Worm (Caenorhabditis elegans) whole organism, L4 larva: ENCODE results near the gene grl-18.

Source experiments
- D1046.2 ChIP-seq: fragments of 200-800 bp; sonication (Bioruptor generic); IDR thresholded peaks from 2 replicates; pipeline ENCODE4 v1.3.6; 2022; ENCODE audit warnings: missing genetic modification characterization, missing compliant biosample characterization
- F49E8.2 ChIP-seq: sonication (generic microtip); optimal IDR thresholded peaks from 2 replicates; lab custom pipeline; 2016; ENCODE audit warnings: missing compliant biosample characterization, mild to moderate bottlenecking, missing genetic modification characterization, borderline replicate concordance
- T20F7.1 ChIP-seq: fragments of 200-800 bp; sonication (Bioruptor generic); optimal IDR thresholded peaks from 2 replicates; lab custom pipeline; 2018; ENCODE audit warnings: mild to moderate bottlenecking, missing genetic modification characterization, missing compliant biosample characterization
- T26A8.4 ChIP-seq: fragments of 200-800 bp; sonication (Bioruptor generic); IDR thresholded peaks from 2 replicates; pipeline ENCODE4 v1.3.6; 2022; ENCODE audit warnings: missing genetic modification characterization, missing compliant biosample characterization
- Y105C5A.15 ChIP-seq: fragments of 200-800 bp; sonication (Bioruptor generic); IDR thresholded peaks from 2 replicates; pipeline ENCODE4 v1.3.6; 2022; ENCODE audit warnings: missing genetic modification characterization, missing compliant biosample characterization
- Y48G9A.11 ChIP-seq: fragments of 200-800 bp; sonication (Bioruptor generic); IDR thresholded peaks from 2 replicates; pipeline ENCODE4 v1.3.6; 2022; ENCODE audit warnings: missing genetic modification reagents, missing genetic modification characterization, missing compliant biosample characterization
- aha-1 ChIP-seq: fragments of 150-350 bp; peaks from one replicate; lab custom pipeline; 2014; ENCODE audit warnings: missing biosample characterization, missing genetic modification characterization
- aly-2 ChIP-seq: sonication (generic microtip); optimal IDR thresholded peaks from 2 replicates; lab custom pipeline; 2018; ENCODE audit warnings: missing biosample characterization, missing genetic modification characterization
- ceh-20 ChIP-seq: fragments of 200-800 bp; sonication (Bioruptor generic); IDR thresholded peaks from 2 replicates; pipeline ENCODE4 v1.3.6; 2022; ENCODE audit warnings: missing genetic modification reagents, missing genetic modification characterization, missing compliant biosample characterization
- ceh-32 ChIP-seq: sonication (generic microtip); optimal IDR thresholded peaks from 2 replicates; lab custom pipeline; 2016; ENCODE audit warnings: mild to moderate bottlenecking, missing genetic modification characterization, missing compliant biosample characterization; ENCODE audit not compliant: poor library complexity
- ceh-44 ChIP-seq: fragments of 200-800 bp; sonication (Bioruptor generic); IDR thresholded peaks from 2 replicates; pipeline ENCODE4 v1.3.6; 2022; ENCODE audit warnings: missing genetic modification reagents, missing genetic modification characterization, missing compliant biosample characterization
- cey-2 ChIP-seq: sonication (generic microtip); optimal IDR thresholded peaks from 3 replicates; lab custom pipeline; 2017; ENCODE audit warnings: missing genetic modification characterization, mild to moderate bottlenecking, missing compliant biosample characterization, antibody characterized with exemption, borderline replicate concordance; ENCODE audit not compliant: insufficient read depth
- ctbp-1 ChIP-seq: fragments of 200-800 bp; sonication (Bioruptor generic); IDR thresholded peaks from 2 replicates; pipeline ENCODE4 v1.3.6; 2022; ENCODE audit warnings: missing genetic modification reagents, missing genetic modification characterization, missing compliant biosample characterization
- daf-16 ChIP-seq, 3 experiments: sonication (generic microtip); optimal IDR thresholded peaks; 2 replicates each; lab custom pipeline; 2016 to 2017; ENCODE audit warnings: missing genetic modification characterization in 3 of 3, missing genetic modification reagents in 3 of 3, mild to moderate bottlenecking in 2 of 3, missing compliant biosample characterization in 2 of 3, missing biosample characterization in 1 of 3, moderate library complexity in 1 of 3
- dmd-8 ChIP-seq: fragments of 200-800 bp; sonication (Bioruptor generic); IDR thresholded peaks from 2 replicates; pipeline ENCODE4 v1.3.6; 2022; ENCODE audit warnings: missing genetic modification characterization, missing compliant biosample characterization
- dpl-1 ChIP-seq: fragments of 150-350 bp; optimal IDR thresholded peaks from 2 replicates; lab custom pipeline; 2014; ENCODE audit warnings: missing biosample characterization, missing genetic modification reagents, missing genetic modification characterization
- hlh-11 ChIP-seq: fragments of 200-800 bp; sonication (Bioruptor generic); optimal IDR thresholded peaks from 2 replicates; lab custom pipeline; 2018; ENCODE audit warnings: mild to moderate bottlenecking, missing genetic modification characterization, missing compliant biosample characterization
- hmg-1.1 ChIP-seq: fragments of 200-800 bp; sonication (Bioruptor generic); IDR thresholded peaks from 2 replicates; pipeline ENCODE4 v1.3.6; 2022; ENCODE audit warnings: missing genetic modification reagents, missing genetic modification characterization, missing compliant biosample characterization
- lin-13 ChIP-seq: fragments of 150-350 bp; optimal IDR thresholded peaks from 2 replicates; lab custom pipeline; 2014; ENCODE audit warnings: missing biosample characterization, missing genetic modification reagents, missing genetic modification characterization
- lin-15B ChIP-seq: fragments of 150-350 bp; sonication (generic microtip); optimal IDR thresholded peaks from 3 replicates; lab custom pipeline; 2014; ENCODE audit warnings: missing biosample characterization, missing genetic modification characterization
- lin-29 ChIP-seq: fragments of 200-800 bp; sonication (Bioruptor generic); IDR thresholded peaks from 2 replicates; pipeline ENCODE4 v1.3.6; 2022; ENCODE audit warnings: missing genetic modification reagents, missing genetic modification characterization, missing compliant biosample characterization
- lsy-2 ChIP-seq, 2 experiments: fragments of 150-350 bp in 1 of 2; sonication (generic microtip) in 1 of 2; optimal IDR thresholded peaks; 2 replicates each; lab custom pipeline; 2014 to 2017; ENCODE audit warnings: missing biosample characterization in 2 of 2, missing genetic modification characterization in 2 of 2
- madf-9 ChIP-seq: fragments of 200-800 bp; sonication (Bioruptor generic); conservative IDR thresholded peaks from 2 replicates; pipeline ENCODE4 v1.3.6; 2022; ENCODE audit warnings: missing genetic modification reagents, missing genetic modification characterization, missing compliant biosample characterization
- mxl-3 ChIP-seq: fragments of 200-800 bp; sonication (Bioruptor generic); optimal IDR thresholded peaks from 2 replicates; lab custom pipeline; 2018; ENCODE audit warnings: mild to moderate bottlenecking, missing genetic modification characterization, missing compliant biosample characterization
- nhr-10 ChIP-seq: fragments of 150-350 bp; optimal IDR thresholded peaks from 2 replicates; lab custom pipeline; 2014; ENCODE audit warnings: missing biosample characterization, missing genetic modification characterization
- nhr-25 ChIP-seq: sonication (generic microtip); optimal IDR thresholded peaks from 2 replicates; lab custom pipeline; 2017; ENCODE audit warnings: missing genetic modification characterization, mild to moderate bottlenecking, missing compliant biosample characterization, antibody characterized with exemption, moderate library complexity, borderline replicate concordance; ENCODE audit not compliant: insufficient read depth
- nhr-28 ChIP-seq: fragments of 150-350 bp; optimal IDR thresholded peaks from 2 replicates; lab custom pipeline; 2014; ENCODE audit warnings: missing biosample characterization, missing genetic modification characterization
- nhr-41 ChIP-seq: fragments of 200-800 bp; sonication (Bioruptor generic); IDR thresholded peaks from 2 replicates; pipeline ENCODE4 v1.3.6; 2022; ENCODE audit warnings: missing genetic modification reagents, missing genetic modification characterization, missing compliant biosample characterization
- nhr-6 ChIP-seq: fragments of 150-350 bp; optimal IDR thresholded peaks from 2 replicates; lab custom pipeline; 2014; ENCODE audit warnings: missing biosample characterization, missing genetic modification characterization
- nhr-76 ChIP-seq: fragments of 150-350 bp; optimal IDR thresholded peaks from 2 replicates; lab custom pipeline; 2014; ENCODE audit warnings: missing biosample characterization, missing genetic modification characterization
- nhr-77 ChIP-seq: fragments of 150-350 bp; optimal IDR thresholded peaks from 2 replicates; lab custom pipeline; 2014; ENCODE audit warnings: missing biosample characterization, missing genetic modification characterization
- php-3 ChIP-seq: fragments of 200-800 bp; sonication (Bioruptor generic); IDR thresholded peaks from 2 replicates; pipeline ENCODE4 v1.3.6; 2022; ENCODE audit warnings: missing genetic modification reagents, missing genetic modification characterization, missing compliant biosample characterization
- pqm-1 ChIP-seq: sonication (generic microtip); optimal IDR thresholded peaks from 2 replicates; lab custom pipeline; 2017; ENCODE audit warnings: missing biosample characterization, missing genetic modification characterization
- snpc-1.2 ChIP-seq: fragments of 200-800 bp; sonication (Bioruptor generic); IDR thresholded peaks from 2 replicates; pipeline ENCODE4 v1.3.6; 2022; ENCODE audit warnings: missing genetic modification reagents, missing genetic modification characterization, missing compliant biosample characterization
- snpc-4 ChIP-seq: fragments of 150-350 bp; optimal IDR thresholded peaks from 2 replicates; lab custom pipeline; 2014; ENCODE audit warnings: missing biosample characterization, missing genetic modification characterization
- spr-3 ChIP-seq: fragments of 200-800 bp; sonication (Bioruptor generic); optimal IDR thresholded peaks from 2 replicates; lab custom pipeline; 2018; ENCODE audit warnings: mild to moderate bottlenecking, missing genetic modification characterization, missing compliant biosample characterization
- unc-39 ChIP-seq: sonication (generic microtip); optimal IDR thresholded peaks from 2 replicates; lab custom pipeline; 2017; ENCODE audit warnings: missing biosample characterization, missing genetic modification characterization
- unc-62 ChIP-seq, 3 experiments: fragments of 150-350 bp in 1 of 3; sonication (generic microtip); optimal IDR thresholded peaks in 2 of 3; peaks in 1 of 3; 1 replicate in 1 of 3; 2 replicates in 2 of 3; lab custom pipeline; 2014 to 2017; ENCODE audit warnings: missing biosample characterization in 3 of 3, missing genetic modification characterization in 3 of 3, missing genetic modification reagents in 3 of 3, missing genotype in 1 of 3
- vab-7 ChIP-seq: fragments of 200-800 bp; sonication (Bioruptor generic); IDR thresholded peaks from 2 replicates; pipeline ENCODE4 v1.3.6; 2022; ENCODE audit warnings: missing genetic modification reagents, missing genetic modification characterization, missing compliant biosample characterization
- ztf-11 ChIP-seq: fragments of 150-350 bp; optimal IDR thresholded peaks from 2 replicates; lab custom pipeline; 2014; ENCODE audit warnings: missing biosample characterization, missing genetic modification characterization

Gene grl-18

DNA sequence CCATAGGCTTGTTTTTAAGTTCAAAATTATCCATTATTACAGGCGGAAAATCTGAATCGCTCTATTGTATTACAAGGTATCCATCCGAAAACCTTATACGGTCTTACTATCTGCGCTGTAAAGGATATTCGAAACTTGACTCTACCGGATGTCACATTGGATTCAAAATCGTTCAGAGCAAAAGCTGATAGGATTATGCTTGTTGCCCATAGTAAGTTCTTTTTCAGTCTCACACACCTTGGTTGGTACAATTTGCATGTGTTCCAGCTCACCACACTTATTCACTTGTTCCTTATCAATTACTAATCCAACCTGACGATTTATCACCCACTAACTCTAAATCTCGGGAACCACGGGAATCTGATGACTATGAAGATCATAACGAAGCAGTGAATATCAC is 39.0 kb upstream of the grl-18 start:
- TF ChIP-seq unc-62 (GFP tag; optimal IDR thresholded peaks at IDR 0.05 in 1 of 2; lab: Kevin White, UChicago) (peak in 1 of 2 experiments; percentile 92), unc-62 (tag; optimal IDR thresholded peaks at IDR 0.05; lab: Kevin White, UChicago) (no peak), dmd-8 (GFP tag; lab: Robert Waterston, UW) (no peak)

DNA sequence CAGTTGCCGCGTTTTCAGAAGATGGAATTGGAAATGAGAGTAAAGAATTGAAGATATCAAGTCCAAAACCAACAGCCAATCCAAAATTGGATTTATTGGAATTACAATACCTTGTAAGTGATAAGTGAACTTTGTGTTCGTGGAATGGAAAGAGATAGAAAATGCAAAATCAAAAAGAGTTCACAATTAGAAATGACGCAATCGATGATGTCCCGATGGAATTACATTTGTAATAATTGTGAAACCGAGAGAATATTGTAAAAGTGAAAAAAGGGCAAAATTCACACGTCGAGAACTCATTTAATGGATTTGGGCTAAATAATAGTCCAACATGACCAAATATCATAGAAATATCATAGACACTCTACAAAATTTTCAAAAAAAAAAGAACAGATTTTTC is 36.5 kb upstream of the grl-18 start:
- TF ChIP-seq pqm-1 (tag; lab: Kevin White, UChicago) (no peak), ztf-11 (no peak), aha-1 (peak; percentile 80), daf-16 (GFP tag; optimal IDR thresholded peaks at IDR 0.05; lab: Kevin White, UChicago) (no peak), daf-16 (tag; optimal IDR thresholded peaks at IDR 0.05; lab: Kevin White, UChicago) (no peak), nhr-10 (tag; lab: Kevin White, UChicago) (no peak), nhr-76 (tag; lab: Kevin White, UChicago) (no peak), T26A8.4 (GFP tag; lab: Robert Waterston, UW) (no peak), ceh-20 (GFP tag; lab: Robert Waterston, UW) (no peak), unc-62 (GFP tag; optimal IDR thresholded peaks at IDR 0.05 in 1 of 2; lab: Kevin White, UChicago) (peak in 1 of 2 experiments; percentile 80), unc-62 (tag; optimal IDR thresholded peaks at IDR 0.05; lab: Kevin White, UChicago) (no peak), snpc-4 (tag; lab: Kevin White, UChicago) (no peak), madf-9 (GFP tag; lab: Robert Waterston, UW) (no peak), nhr-77 (no peak)

DNA sequence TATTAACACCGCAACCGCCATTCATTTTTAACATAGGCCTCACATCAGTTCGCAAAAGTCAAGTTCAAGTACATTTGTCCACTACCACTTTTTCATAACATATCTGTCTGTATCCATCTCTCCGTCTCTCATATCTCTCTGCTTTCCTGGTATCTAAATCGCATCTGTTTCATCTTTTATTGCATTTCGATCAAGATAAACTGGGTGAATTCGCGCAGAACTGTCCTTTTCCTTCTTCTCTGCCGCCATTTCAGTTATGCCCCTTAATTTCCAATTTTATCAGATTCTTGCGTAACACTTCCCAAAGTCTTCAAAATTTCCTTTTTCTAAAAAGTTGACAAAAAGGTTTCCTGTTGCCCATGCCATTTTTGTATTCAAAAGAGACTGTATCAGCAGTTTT is 34.6 kb upstream of the grl-18 start:
- TF ChIP-seq F49E8.2 (tag; lab: Kevin White, UChicago), result no peak
- TF ChIP-seq hlh-11 (tag; lab: Kevin White, UChicago), result no peak
- TF ChIP-seq vab-7 (GFP tag; lab: Robert Waterston, UW), result no peak
- no peak for TF ChIP-seq php-3
- peak in 1 of 2 experiments; percentile 83 for TF ChIP-seq unc-62 (GFP tag; optimal IDR thresholded peaks at IDR 0.05 in 1 of 2; lab: Kevin White, UChicago)
- no peak for TF ChIP-seq unc-62 (tag; optimal IDR thresholded peaks at IDR 0.05; lab: Kevin White, UChicago)
- TF ChIP-seq Y48G9A.11, result no peak
- TF ChIP-seq D1046.2 (GFP tag; lab: Robert Waterston, UW), result no peak
- TF ChIP-seq spr-3 (GFP tag; lab: Kevin White, UChicago), result no peak
- TF ChIP-seq dpl-1 (GFP tag; lab: Kevin White, UChicago), result no peak
- no peak for TF ChIP-seq lin-13 (GFP tag; lab: Kevin White, UChicago)
- no peak for TF ChIP-seq mxl-3
- TF ChIP-seq nhr-28 (tag; lab: Kevin White, UChicago), result peak; percentile 22

DNA sequence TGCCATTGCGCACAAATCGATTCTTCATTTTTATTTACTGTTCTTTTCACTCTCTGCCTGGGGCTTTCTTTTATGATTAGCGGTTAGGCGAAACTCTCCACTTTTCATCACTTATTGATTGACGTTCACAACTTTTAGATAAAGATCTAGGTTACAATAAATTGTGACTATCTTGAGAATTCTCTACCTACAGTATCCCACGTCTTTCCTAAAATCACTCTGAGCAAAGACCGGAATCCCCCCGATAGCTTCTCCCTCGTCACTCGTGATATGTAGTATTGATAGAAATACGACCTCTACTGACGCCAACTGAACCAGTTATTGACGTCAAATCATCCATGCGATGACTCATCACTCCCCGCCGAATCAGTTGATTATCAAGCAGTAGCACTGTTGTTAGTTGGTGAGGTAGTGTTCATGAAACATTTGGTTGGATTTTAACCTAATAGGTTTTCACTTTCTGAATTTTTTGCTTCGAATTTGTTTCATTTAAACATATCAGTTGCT is 33.1 kb upstream of the grl-18 start, which contains the start of gene hir-1:
hir-1 (plus strand) TSS at position 405 of the 507 bp plus-strand sequence.
- TF ChIP-seq ceh-32 (tag; lab: Kevin White, UChicago), result no peak
- no peak for TF ChIP-seq T20F7.1 (GFP tag; lab: Kevin White, UChicago)
- TF ChIP-seq mxl-3, result no peak
- no peak for TF ChIP-seq ctbp-1
- no peak for TF ChIP-seq unc-39
- TF ChIP-seq nhr-25, result no peak
- TF ChIP-seq aha-1, result peak; percentile 97
- no peak for TF ChIP-seq ceh-44
- TF ChIP-seq hmg-1.1 (GFP tag; lab: Robert Waterston, UW), result no peak
- TF ChIP-seq dmd-8 (GFP tag; lab: Robert Waterston, UW), result no peak
- TF ChIP-seq nhr-6 (tag; lab: Kevin White, UChicago), result no peak
- no peak for TF ChIP-seq php-3
- no peak for TF ChIP-seq cey-2
- TF ChIP-seq lsy-2 (tag; optimal IDR thresholded peaks at IDR 0.05; lab: Kevin White, UChicago), result peak in 1 of 2 experiments; percentile 4
- 0 out of 2 replicates have a peak, but pooled peaks have one; percentile 22 for TF ChIP-seq T26A8.4 (GFP tag; lab: Robert Waterston, UW)
- no peak for TF ChIP-seq lin-29 (GFP tag; lab: Robert Waterston, UW)
- no peak for TF ChIP-seq snpc-1.2 (GFP tag; lab: Robert Waterston, UW)
- TF ChIP-seq nhr-41 (GFP tag; lab: Robert Waterston, UW), result no peak
- TF ChIP-seq lin-15B, result no peak
- no peak for TF ChIP-seq Y105C5A.15 (GFP tag; lab: Robert Waterston, UW)
- no peak for TF ChIP-seq aly-2 (tag; lab: Kevin White, UChicago)
